Worm (Caenorhabditis elegans) whole organism, early embryonic: ENCODE data around the gene C30G12.2.

Experiments used
- ama-1 ChIP-seq: fragments of 150-350 bp; optimal IDR thresholded peaks from 2 replicates; lab custom pipeline; 2014
- flt-1 ChIP-seq: fragments of 200-800 bp; sonication (Bioruptor generic); IDR thresholded peaks from 2 replicates; pipeline ENCODE4 v1.3.6; 2022; ENCODE audit warnings: missing genetic modification characterization, missing compliant biosample characterization
- pes-1 ChIP-seq: fragments of 200-800 bp; sonication (Bioruptor generic); IDR thresholded peaks from 2 replicates; pipeline ENCODE4 v1.3.6; 2022; ENCODE audit warnings: missing genetic modification reagents, missing genetic modification characterization, missing compliant biosample characterization
- tbx-37 ChIP-seq: fragments of 200-800 bp; sonication (Bioruptor generic); conservative IDR thresholded peaks from 2 replicates; pipeline ENCODE4 v1.3.6; 2022; ENCODE audit warnings: missing genetic modification reagents, missing genetic modification characterization, missing compliant biosample characterization

DNA sequence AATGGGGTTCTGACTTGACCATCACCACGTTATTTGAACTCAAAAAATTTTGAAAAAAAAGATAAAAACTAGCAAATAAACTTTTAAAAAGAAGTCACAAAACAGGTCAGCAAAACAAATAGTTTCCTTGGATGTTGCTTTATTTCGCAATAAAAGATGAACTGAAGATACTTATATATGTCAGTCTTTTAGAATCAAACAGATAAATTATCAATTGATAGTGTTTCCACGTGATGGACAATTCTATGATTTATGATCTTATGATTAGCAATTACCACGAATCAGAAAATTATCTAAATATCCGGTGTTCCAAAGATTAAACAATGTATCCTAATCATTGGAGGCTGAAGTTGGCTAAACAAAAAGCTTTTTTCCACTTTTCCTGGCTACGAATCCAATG is 2.5 kb upstream of the C30G12.2 start:
- TF ChIP-seq pes-1 (GFP tag; lab: Robert Waterston, UW): no peak
- TF ChIP-seq tbx-37: no peak
- TF ChIP-seq ama-1 (lab: Kevin White, UChicago): no peak
- TF ChIP-seq flt-1: no peak
